Worm (Caenorhabditis elegans) whole organism, young adult: ENCODE measurements around the gene B0280.11.

Experiments
- B0035.1 ChIP-seq: sonication (generic microtip); optimal IDR thresholded peaks from 2 replicates; lab custom pipeline; 2016; ENCODE audit warnings: missing genetic modification characterization, mild to moderate bottlenecking, missing compliant biosample characterization, missing genotype, missing genetic modification reagents
- D2030.7 ChIP-seq: fragments of 200-800 bp; sonication (Bioruptor generic); IDR thresholded peaks from 2 replicates; pipeline ENCODE4 v1.3.6; 2022; ENCODE audit warnings: missing genetic modification reagents, missing genetic modification characterization, missing compliant biosample characterization
- F39B2.1 ChIP-seq: fragments of 200-800 bp; sonication (Bioruptor generic); IDR thresholded peaks from 2 replicates; pipeline ENCODE4 v1.3.6; 2022; ENCODE audit warnings: missing genetic modification reagents, missing genetic modification characterization, missing compliant biosample characterization
- F49E8.2 ChIP-seq: sonication (generic microtip); optimal IDR thresholded peaks from 3 replicates; lab custom pipeline; 2017; ENCODE audit warnings: missing genetic modification characterization, mild to moderate bottlenecking, missing compliant biosample characterization, antibody characterized with exemption, moderate library complexity; ENCODE audit not compliant: insufficient read depth
- F57A8.1 ChIP-seq: fragments of 200-800 bp; sonication (Bioruptor generic); optimal IDR thresholded peaks from 2 replicates; lab custom pipeline; 2018; ENCODE audit warnings: mild to moderate bottlenecking, missing genetic modification characterization, moderate library complexity, missing compliant biosample characterization
- Y53F4B.3 ChIP-seq: fragments of 200-800 bp; sonication (Bioruptor generic); IDR thresholded peaks from 2 replicates; pipeline ENCODE4 v1.3.6; 2022; ENCODE audit warnings: missing genetic modification reagents, missing genetic modification characterization, missing compliant biosample characterization
- Y53G8AR.9 ChIP-seq: fragments of 200-800 bp; sonication (Bioruptor generic); conservative IDR thresholded peaks from 2 replicates; pipeline ENCODE4 v1.3.6; 2022; ENCODE audit warnings: missing genetic modification reagents, missing genetic modification characterization, missing compliant biosample characterization
- ZK185.1 ChIP-seq: sonication (generic microtip); optimal IDR thresholded peaks from 2 replicates; lab custom pipeline; 2016; ENCODE audit warnings: mild to moderate bottlenecking, missing genetic modification characterization, missing compliant biosample characterization; ENCODE audit not compliant: poor library complexity, severe bottlenecking
- akir-1 ChIP-seq: fragments of 200-800 bp; sonication (Bioruptor generic); optimal IDR thresholded peaks from 2 replicates; lab custom pipeline; 2018; ENCODE audit warnings: mild to moderate bottlenecking, missing genetic modification characterization, moderate library complexity, missing compliant biosample characterization
- attf-6 ChIP-seq: fragments of 200-800 bp; sonication (Bioruptor generic); IDR thresholded peaks from 2 replicates; pipeline ENCODE4 v1.3.6; 2022; ENCODE audit warnings: missing genetic modification reagents, missing genetic modification characterization, missing compliant biosample characterization
- bed-1 ChIP-seq: fragments of 200-800 bp; sonication (Bioruptor generic); IDR thresholded peaks from 2 replicates; pipeline ENCODE4 v1.3.6; 2022; ENCODE audit warnings: missing genetic modification reagents, missing genetic modification characterization, missing compliant biosample characterization
- ceh-100 ChIP-seq: fragments of 200-800 bp; sonication (Bioruptor generic); IDR thresholded peaks from 2 replicates; pipeline ENCODE4 v1.3.6; 2022; ENCODE audit warnings: missing genetic modification reagents, missing genetic modification characterization, missing compliant biosample characterization
- ceh-58 ChIP-seq: fragments of 200-800 bp; sonication (Bioruptor generic); IDR thresholded peaks from 2 replicates; pipeline ENCODE4 v1.3.6; 2022; ENCODE audit warnings: missing genetic modification characterization, missing compliant biosample characterization
- dpff-1 ChIP-seq: sonication (generic microtip); optimal IDR thresholded peaks from 2 replicates; lab custom pipeline; 2017; ENCODE audit warnings: mild to moderate bottlenecking, missing genetic modification characterization, missing compliant biosample characterization
- ets-4 ChIP-seq: fragments of 200-800 bp; sonication (Bioruptor generic); optimal IDR thresholded peaks from 2 replicates; lab custom pipeline; 2018; ENCODE audit warnings: mild to moderate bottlenecking, missing genetic modification characterization, missing compliant biosample characterization
- hlh-26 ChIP-seq: fragments of 200-800 bp; sonication (Bioruptor generic); conservative IDR thresholded peaks from 2 replicates; pipeline ENCODE4 v1.3.6; 2022; ENCODE audit warnings: missing genetic modification reagents, missing genetic modification characterization, missing compliant biosample characterization
- hmg-1.2 ChIP-seq: fragments of 200-800 bp; sonication (Bioruptor generic); IDR thresholded peaks from 2 replicates; pipeline ENCODE4 v1.3.6; 2022; ENCODE audit warnings: missing genetic modification reagents, missing genetic modification characterization, missing compliant biosample characterization
- lin-35 ChIP-seq, 3 experiments: fragments of 150-350 bp in 2 of 3; sonication (generic microtip) in 1 of 3; optimal IDR thresholded peaks; 2 replicates each; lab custom pipeline; 2014 to 2018; ENCODE audit warnings: missing biosample characterization in 3 of 3, missing genetic modification characterization in 3 of 3, missing genetic modification reagents in 3 of 3
- lin-40 ChIP-seq: sonication (generic microtip); optimal IDR thresholded peaks from 2 replicates; lab custom pipeline; 2016; ENCODE audit warnings: missing genetic modification characterization, mild to moderate bottlenecking, missing compliant biosample characterization, missing genotype, missing genetic modification reagents
- lsy-27 ChIP-seq: sonication (generic microtip); optimal IDR thresholded peaks from 2 replicates; lab custom pipeline; 2017; ENCODE audit warnings: missing genetic modification characterization, mild to moderate bottlenecking, missing compliant biosample characterization, antibody characterized with exemption, missing genotype, borderline replicate concordance; ENCODE audit not compliant: insufficient read depth
- madf-3 ChIP-seq: fragments of 200-800 bp; sonication (Bioruptor generic); IDR thresholded peaks from 2 replicates; pipeline ENCODE4 v1.3.6; 2022; ENCODE audit warnings: missing genetic modification reagents, missing genetic modification characterization, missing compliant biosample characterization
- mcd-1 ChIP-seq: fragments of 200-800 bp; sonication (Bioruptor generic); IDR thresholded peaks from 2 replicates; pipeline ENCODE4 v1.3.6; 2022; ENCODE audit warnings: missing genetic modification reagents, missing genetic modification characterization, missing compliant biosample characterization
- mxl-1 ChIP-seq: sonication (generic microtip); optimal IDR thresholded peaks from 2 replicates; lab custom pipeline; 2016; ENCODE audit warnings: missing genetic modification characterization, missing compliant biosample characterization
- nfya-1 ChIP-seq: sonication (generic microtip); optimal IDR thresholded peaks from 2 replicates; lab custom pipeline; 2017; ENCODE audit warnings: antibody characterized with exemption, missing compliant biosample characterization, missing genetic modification characterization, borderline replicate concordance; ENCODE audit not compliant: insufficient read depth
- nfya-2 ChIP-seq: fragments of 200-800 bp; sonication (Bioruptor generic); IDR thresholded peaks from 2 replicates; pipeline ENCODE4 v1.3.6; 2022; ENCODE audit warnings: missing genetic modification reagents, missing genetic modification characterization, missing compliant biosample characterization
- nhr-179 ChIP-seq: sonication (generic microtip); optimal IDR thresholded peaks from 2 replicates; lab custom pipeline; 2016; ENCODE audit warnings: mild to moderate bottlenecking, missing genetic modification characterization, missing compliant biosample characterization
- nhr-27 ChIP-seq: fragments of 200-800 bp; sonication (Bioruptor generic); optimal IDR thresholded peaks from 2 replicates; lab custom pipeline; 2018; ENCODE audit warnings: mild to moderate bottlenecking, missing genetic modification characterization, moderate library complexity, missing compliant biosample characterization
- pbrm-1 ChIP-seq: fragments of 200-800 bp; sonication (Bioruptor generic); IDR thresholded peaks from 2 replicates; pipeline ENCODE4 v1.3.6; 2022; ENCODE audit warnings: missing genetic modification reagents, missing genetic modification characterization, missing compliant biosample characterization
- pha-4 ChIP-seq: fragments of 150-350 bp; sonication (generic microtip); optimal IDR thresholded peaks from 2 replicates; lab custom pipeline; 2014; ENCODE audit warnings: missing biosample characterization, missing genetic modification reagents, missing genetic modification characterization
- rec-8 ChIP-seq, 2 experiments: sonication (generic microtip); optimal IDR thresholded peaks; 2 replicates each; lab custom pipeline; 2016; ENCODE audit warnings: mild to moderate bottlenecking in 2 of 2, missing genetic modification characterization in 2 of 2, missing genetic modification reagents in 2 of 2, missing genotype in 2 of 2, missing biosample characterization in 1 of 2, missing compliant biosample characterization in 1 of 2, moderate library complexity in 1 of 2
- repo-1 ChIP-seq: sonication (generic microtip); optimal IDR thresholded peaks from 2 replicates; lab custom pipeline; 2017; ENCODE audit warnings: mild to moderate bottlenecking, missing genetic modification characterization, missing compliant biosample characterization
- snpc-1.1 ChIP-seq: sonication (generic microtip); optimal IDR thresholded peaks from 2 replicates; lab custom pipeline; 2017; ENCODE audit warnings: missing genetic modification characterization, mild to moderate bottlenecking, missing compliant biosample characterization, antibody characterized with exemption, moderate library complexity, missing genotype, missing genetic modification reagents; ENCODE audit not compliant: insufficient read depth
- snpc-3.4 ChIP-seq: sonication (generic microtip); optimal IDR thresholded peaks from 2 replicates; lab custom pipeline; 2017; ENCODE audit warnings: missing genetic modification characterization, mild to moderate bottlenecking, missing compliant biosample characterization, antibody characterized with exemption, moderate library complexity, missing genotype, missing genetic modification reagents
- snpc-4 ChIP-seq, 5 experiments: fragments of 150-350 bp in 1 of 5; sonication (generic microtip) in 4 of 5; optimal IDR thresholded peaks; 2 replicates each; lab custom pipeline; 2014 to 2018; ENCODE audit warnings: missing genetic modification characterization in 5 of 5, missing biosample characterization in 3 of 5, antibody characterized with exemption in 2 of 5, mild to moderate bottlenecking in 2 of 5, missing compliant biosample characterization in 2 of 5, missing genotype in 2 of 5, moderate library complexity in 2 of 5, missing genetic modification reagents in 1 of 5
- tbp1 ChIP-seq: fragments of 200-800 bp; sonication (Bioruptor generic); optimal IDR thresholded peaks from 2 replicates; lab custom pipeline; 2018; ENCODE audit warnings: mild to moderate bottlenecking, missing genetic modification characterization, missing compliant biosample characterization
- unc-130 ChIP-seq: sonication (generic microtip); optimal IDR thresholded peaks from 2 replicates; lab custom pipeline; 2016; ENCODE audit warnings: missing genetic modification reagents, missing genetic modification characterization, missing compliant biosample characterization
- xnd-1 ChIP-seq: sonication (generic microtip); optimal IDR thresholded peaks from 2 replicates; lab custom pipeline; 2016; ENCODE audit warnings: missing genotype, missing genetic modification reagents, missing genetic modification characterization, missing compliant biosample characterization
- ztf-22 ChIP-seq: fragments of 200-800 bp; sonication (Bioruptor generic); optimal IDR thresholded peaks from 2 replicates; lab custom pipeline; 2018; ENCODE audit warnings: mild to moderate bottlenecking, missing genetic modification characterization, moderate library complexity, missing compliant biosample characterization
- ztf-3 ChIP-seq: fragments of 200-800 bp; sonication (Bioruptor generic); optimal IDR thresholded peaks from 2 replicates; lab custom pipeline; 2018; ENCODE audit warnings: mild to moderate bottlenecking, missing genetic modification characterization, missing compliant biosample characterization
- ztf-6 ChIP-seq: fragments of 200-800 bp; sonication (Bioruptor generic); IDR thresholded peaks from 2 replicates; pipeline ENCODE4 v1.3.6; 2022; ENCODE audit warnings: missing genetic modification reagents, missing genetic modification characterization, missing compliant biosample characterization

B0280.11 gene

DNA sequence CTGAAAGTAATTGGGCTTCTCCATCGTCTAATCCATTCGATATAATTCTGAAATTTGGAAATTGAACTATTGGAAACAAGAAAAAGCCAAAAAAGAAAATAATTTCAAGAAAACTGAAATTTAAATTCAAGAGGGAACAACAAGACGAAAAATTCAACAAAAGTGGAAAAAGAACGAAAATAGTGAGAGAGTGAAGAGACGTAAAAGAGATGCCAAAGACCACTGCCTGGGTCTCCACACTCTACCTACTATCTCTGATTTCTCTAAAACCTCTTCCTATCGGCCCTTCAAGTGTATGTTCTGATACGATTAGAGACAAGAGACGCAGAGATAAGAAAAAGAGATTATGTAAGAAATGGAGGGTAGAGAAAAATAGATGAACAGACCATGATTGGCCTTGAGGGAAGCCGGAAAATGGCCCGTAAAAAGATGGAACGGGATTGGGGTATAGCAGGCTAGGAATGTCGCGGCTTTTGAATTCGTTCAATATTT, 15.7 kb upstream of the B0280.11 start, which contains the start of gene ogt-1 (continued):
- TF ChIP-seq lin-40, result peak; percentile 84
- peak; percentile 64 for TF ChIP-seq snpc-3.4 (tag; lab: Kevin White, UChicago)
- no peak for TF ChIP-seq nfya-2 (GFP tag; lab: Robert Waterston, UW)
- no peak for TF ChIP-seq xnd-1
- no peak for TF ChIP-seq F57A8.1 (GFP tag; lab: Kevin White, UChicago)
- no peak for TF ChIP-seq ztf-3 (GFP tag; lab: Kevin White, UChicago)
- peak; percentile 52 for TF ChIP-seq tbp1
- TF ChIP-seq hlh-26 (GFP tag; lab: Robert Waterston, UW), result no peak
- 0 out of 2 replicates have a peak, but pooled peaks have one; percentile 48 for TF ChIP-seq Y53G8AR.9 (GFP tag; lab: Robert Waterston, UW)
- no peak for TF ChIP-seq ceh-100 (GFP tag; lab: Robert Waterston, UW)
- no peak for TF ChIP-seq unc-130 (GFP tag; lab: Kevin White, UChicago)
- TF ChIP-seq attf-6 (GFP tag; lab: Robert Waterston, UW), result no peak
- no peak for TF ChIP-seq D2030.7 (GFP tag; lab: Robert Waterston, UW)
- no peak for TF ChIP-seq nhr-27 (tag; lab: Kevin White, UChicago)
- TF ChIP-seq snpc-1.1, result no peak
- no peak for TF ChIP-seq madf-3 (GFP tag; lab: Robert Waterston, UW)
- TF ChIP-seq bed-1 (GFP tag; lab: Robert Waterston, UW), result no peak
- no peak for TF ChIP-seq mxl-1
- TF ChIP-seq ztf-22 (GFP tag; lab: Kevin White, UChicago), result no peak
- TF ChIP-seq nfya-1 (tag; lab: Kevin White, UChicago), result no peak
- TF ChIP-seq ZK185.1 (tag; lab: Kevin White, UChicago), result peak; percentile 32
- TF ChIP-seq pha-4, result no peak
- no peak for TF ChIP-seq B0035.1 (tag; lab: Kevin White, UChicago)
- no peak for TF ChIP-seq ets-4 (GFP tag; lab: Kevin White, UChicago)
- no peak for TF ChIP-seq dpff-1 (tag; lab: Kevin White, UChicago)
- no peak for TF ChIP-seq Y53F4B.3 (GFP tag; lab: Robert Waterston, UW)
- peak; percentile 89 for TF ChIP-seq hmg-1.2 (GFP tag; lab: Robert Waterston, UW)
- no peak for TF ChIP-seq lsy-27 (tag; lab: Kevin White, UChicago)
- TF ChIP-seq akir-1 (GFP tag; lab: Kevin White, UChicago), result no peak
- peak in 1 of 3 experiments; percentile 71 for TF ChIP-seq lin-35 (GFP tag; optimal IDR thresholded peaks at IDR 0.05; lab: Kevin White, UChicago)
- TF ChIP-seq rec-8 (tag; optimal IDR thresholded peaks at IDR 0.05; lab: Kevin White, UChicago), result no peak
- TF ChIP-seq mcd-1 (GFP tag; lab: Robert Waterston, UW), result peak; percentile 43
- TF ChIP-seq pbrm-1 (GFP tag; lab: Robert Waterston, UW), result peak; percentile 42; the same call in 1 of the 2 replicates
- TF ChIP-seq nhr-179 (tag; lab: Kevin White, UChicago), result no peak
- peak; percentile 4 for TF ChIP-seq repo-1 (tag; lab: Kevin White, UChicago)
- TF ChIP-seq F39B2.1, result no peak
- TF ChIP-seq ceh-58, result no peak
- TF ChIP-seq ztf-6 (GFP tag; lab: Robert Waterston, UW), result no peak
- no peak for TF ChIP-seq F49E8.2
- TF ChIP-seq snpc-4 (GFP tag; optimal IDR thresholded peaks at IDR 0.05; lab: Kevin White, UChicago), result no peak
- peak in 2 of 4 experiments; percentile 56 to 69 for TF ChIP-seq snpc-4 (tag; optimal IDR thresholded peaks at IDR 0.05; lab: Kevin White, UChicago)
